Worm (Caenorhabditis elegans) whole organism, mixed stage, embryonic: ENCODE data around the gene F54H5.3.
A peak's percentile ranks its signal among the peaks of the same experiment; 100 is the strongest.

Experiments used
- M03D4.4 ChIP-seq: sonication (generic microtip); optimal IDR thresholded peaks from 2 replicates; lab custom pipeline; 2017; ENCODE audit warnings: mild to moderate bottlenecking, missing genetic modification characterization, missing compliant biosample characterization
- blmp-1 ChIP-seq: fragments of 150-350 bp; optimal IDR thresholded peaks from 2 replicates; lab custom pipeline; 2014; ENCODE audit warnings: missing biosample characterization, missing genetic modification characterization
- ceh-43 ChIP-seq: fragments of 200-800 bp; sonication (Bioruptor generic); optimal IDR thresholded peaks from 2 replicates; lab custom pipeline; 2018; ENCODE audit warnings: mild to moderate bottlenecking, missing genetic modification characterization, moderate library complexity, missing compliant biosample characterization
- ceh-83 ChIP-seq: fragments of 200-800 bp; sonication (Bioruptor generic); optimal IDR thresholded peaks from 2 replicates; lab custom pipeline; 2018; ENCODE audit warnings: mild to moderate bottlenecking, missing genetic modification characterization, missing compliant biosample characterization
- ces-1 ChIP-seq: fragments of 150-350 bp; optimal IDR thresholded peaks from 2 replicates; lab custom pipeline; 2014; ENCODE audit warnings: missing biosample characterization, missing genetic modification reagents, missing genetic modification characterization
- drap-1 ChIP-seq: fragments of 200-800 bp; sonication (Bioruptor generic); optimal IDR thresholded peaks from 3 replicates; lab custom pipeline; 2018; ENCODE audit warnings: mild to moderate bottlenecking, missing genetic modification characterization, missing compliant biosample characterization
- elt-1 ChIP-seq: sonication (generic microtip); optimal IDR thresholded peaks from 2 replicates; lab custom pipeline; 2017; ENCODE audit warnings: missing genetic modification characterization, mild to moderate bottlenecking, missing compliant biosample characterization, antibody characterized with exemption, moderate library complexity, borderline replicate concordance; ENCODE audit not compliant: insufficient read depth
- elt-3 ChIP-seq: fragments of 150-350 bp; optimal IDR thresholded peaks from 2 replicates; lab custom pipeline; 2014; ENCODE audit warnings: missing biosample characterization, missing genetic modification characterization
- flh-1 ChIP-seq: fragments of 200-800 bp; sonication (Bioruptor generic); optimal IDR thresholded peaks from 2 replicates; lab custom pipeline; 2018; ENCODE audit warnings: mild to moderate bottlenecking, missing genetic modification characterization, moderate library complexity, missing compliant biosample characterization
- ham-2 ChIP-seq: fragments of 200-800 bp; sonication (Bioruptor generic); optimal IDR thresholded peaks from 2 replicates; lab custom pipeline; 2018; ENCODE audit warnings: mild to moderate bottlenecking, missing genetic modification characterization, missing compliant biosample characterization
- hlh-1 ChIP-seq: fragments of 150-350 bp; optimal IDR thresholded peaks from 2 replicates; lab custom pipeline; 2014; ENCODE audit warnings: missing biosample characterization, missing genetic modification reagents, missing genetic modification characterization
- lin-32 ChIP-seq: fragments of 200-800 bp; sonication (Bioruptor generic); optimal IDR thresholded peaks from 2 replicates; lab custom pipeline; 2018; ENCODE audit warnings: mild to moderate bottlenecking, missing genetic modification characterization, missing compliant biosample characterization
- mab-5 ChIP-seq: fragments of 150-350 bp; optimal IDR thresholded peaks from 2 replicates; lab custom pipeline; 2014; ENCODE audit warnings: missing biosample characterization, missing genetic modification characterization
- mep-1 ChIP-seq: fragments of 150-350 bp; optimal IDR thresholded peaks from 2 replicates; lab custom pipeline; 2017; ENCODE audit warnings: missing biosample characterization, missing genetic modification reagents, missing genetic modification characterization, inconsistent platforms
- nhr-12 ChIP-seq: fragments of 150-350 bp; optimal IDR thresholded peaks from 2 replicates; lab custom pipeline; 2014; ENCODE audit warnings: missing biosample characterization, missing genetic modification characterization
- nhr-2 ChIP-seq: fragments of 150-350 bp; optimal IDR thresholded peaks from 2 replicates; lab custom pipeline; 2014; ENCODE audit warnings: missing biosample characterization, missing genetic modification characterization
- nhr-237 ChIP-seq: fragments of 150-350 bp; optimal IDR thresholded peaks from 2 replicates; lab custom pipeline; 2014; ENCODE audit warnings: missing biosample characterization, missing genetic modification characterization
- nhr-76 ChIP-seq: sonication (generic microtip); optimal IDR thresholded peaks from 2 replicates; lab custom pipeline; 2017; ENCODE audit warnings: missing biosample characterization, missing genetic modification characterization
- pha-4 ChIP-seq: fragments of 150-350 bp; optimal IDR thresholded peaks from 2 replicates; lab custom pipeline; 2018; ENCODE audit warnings: missing biosample characterization, missing genetic modification reagents, missing genetic modification characterization
- sem-2 ChIP-seq: fragments of 200-800 bp; sonication (Bioruptor generic); optimal IDR thresholded peaks from 2 replicates; lab custom pipeline; 2018; ENCODE audit warnings: mild to moderate bottlenecking, missing genetic modification characterization, missing compliant biosample characterization
- snpc-4 ChIP-seq: fragments of 150-350 bp; optimal IDR thresholded peaks from 2 replicates; lab custom pipeline; 2014; ENCODE audit warnings: missing biosample characterization, missing genetic modification characterization
- tbx-8 ChIP-seq: fragments of 200-800 bp; sonication (Bioruptor generic); optimal IDR thresholded peaks from 2 replicates; lab custom pipeline; 2018; ENCODE audit warnings: mild to moderate bottlenecking, missing genetic modification characterization, moderate library complexity, missing compliant biosample characterization
- unc-120 ChIP-seq: sonication (generic microtip); optimal IDR thresholded peaks from 2 replicates; lab custom pipeline; 2017; ENCODE audit warnings: missing genetic modification characterization, missing compliant biosample characterization; ENCODE audit not compliant: poor library complexity, severe bottlenecking
- unc-39 ChIP-seq: fragments of 150-350 bp; optimal IDR thresholded peaks from 2 replicates; lab custom pipeline; 2014; ENCODE audit warnings: missing biosample characterization, missing genetic modification characterization
- unc-62 ChIP-seq: fragments of 150-350 bp; optimal IDR thresholded peaks from 2 replicates; lab custom pipeline; 2014; ENCODE audit warnings: missing biosample characterization, missing genetic modification reagents, missing genetic modification characterization
- zip-8 ChIP-seq: fragments of 150-350 bp; optimal IDR thresholded peaks from 2 replicates; lab custom pipeline; 2014; ENCODE audit warnings: missing biosample characterization, missing genetic modification characterization
- ztf-11 ChIP-seq: fragments of 150-350 bp; optimal IDR thresholded peaks from 2 replicates; lab custom pipeline; 2014; ENCODE audit warnings: missing biosample characterization, missing genetic modification characterization

Gene F54H5.3

DNA sequence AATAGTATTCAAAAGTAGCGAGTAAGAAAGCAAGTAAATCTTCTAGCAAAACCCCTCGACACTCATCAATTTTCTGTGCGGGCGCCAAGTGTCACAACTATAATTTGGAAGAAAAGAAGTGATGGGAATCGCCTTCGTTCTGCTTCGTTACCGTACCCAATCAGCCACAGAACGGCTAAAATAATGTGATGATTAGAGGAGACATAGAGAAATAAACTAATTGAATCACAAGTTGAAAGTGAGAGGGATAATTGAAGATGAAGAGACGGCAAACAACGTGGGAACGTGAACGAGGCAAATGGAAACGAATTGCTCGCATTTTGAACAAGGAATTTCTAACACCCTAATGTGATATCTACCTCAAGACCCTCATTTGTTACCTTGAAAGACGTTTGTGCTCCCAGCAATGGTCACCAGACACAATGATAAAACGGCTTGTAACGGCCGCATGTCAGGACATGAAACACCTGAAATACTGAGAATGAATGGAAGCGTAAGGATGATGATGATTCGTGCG is 20.7 kb downstream of the F54H5.3 start, which contains the start of gene T19D12.6:
T19D12.6 (minus strand) TSS at position 467 of the 517 bp plus-strand sequence.
- peak; percentile 58 for TF ChIP-seq ces-1
- no peak for TF ChIP-seq nhr-2 (tag; lab: Kevin White, UChicago)

DNA sequence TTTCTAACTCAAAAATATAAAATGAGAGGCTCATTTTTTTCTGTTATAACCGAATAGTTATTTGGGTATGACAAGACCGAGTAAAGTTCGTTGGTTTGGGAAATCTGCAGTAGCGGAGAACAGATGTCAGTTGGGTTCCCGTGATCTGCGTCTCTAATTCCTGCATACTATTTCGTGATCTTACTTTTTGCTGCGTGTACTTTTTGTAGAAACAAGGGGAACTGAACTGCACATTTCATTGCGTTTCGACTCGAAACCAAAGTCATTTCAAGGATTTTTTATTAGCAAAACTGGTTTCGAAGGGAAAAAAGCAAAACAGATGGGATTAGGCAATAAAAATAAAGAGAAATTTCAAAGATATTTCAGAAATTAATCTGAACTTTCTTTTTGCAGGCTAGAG is 24.9 kb downstream of the F54H5.3 start:
- TF ChIP-seq M03D4.4 (tag; lab: Kevin White, UChicago): no peak
- TF ChIP-seq nhr-12: no peak
- no peak for TF ChIP-seq flh-1 (GFP tag; lab: Kevin White, UChicago)
- TF ChIP-seq zip-8 (tag; lab: Kevin White, UChicago): no peak
- TF ChIP-seq mab-5 (tag; lab: Kevin White, UChicago): no peak
- no peak for TF ChIP-seq ceh-43 (GFP tag; lab: Kevin White, UChicago)
- no peak for TF ChIP-seq nhr-237 (tag; lab: Kevin White, UChicago)
- TF ChIP-seq snpc-4 (tag; lab: Kevin White, UChicago): no peak
- no peak for TF ChIP-seq unc-62 (GFP tag; lab: Kevin White, UChicago)
- no peak for TF ChIP-seq elt-1 (tag; lab: Kevin White, UChicago)
- TF ChIP-seq lin-32: no peak
- no peak for TF ChIP-seq sem-2 (GFP tag; lab: Kevin White, UChicago)

DNA sequence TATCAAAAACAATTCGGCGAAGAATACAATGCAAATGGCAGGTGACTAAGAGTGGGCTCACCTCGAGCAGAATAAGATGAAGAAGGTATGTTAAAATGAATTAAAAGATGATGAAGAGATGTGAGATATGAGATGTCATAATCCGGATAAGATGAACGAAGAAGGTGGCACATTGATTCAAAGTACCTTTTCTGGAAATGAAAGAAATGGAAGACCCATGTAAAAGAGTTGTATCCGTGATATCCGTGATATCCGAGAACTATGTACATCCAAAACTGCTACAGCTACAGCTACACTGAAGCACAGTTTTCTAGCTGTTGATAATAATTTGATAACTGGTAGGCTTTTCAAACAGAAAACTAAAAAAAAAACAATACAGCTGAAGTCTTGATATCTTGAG is 27.0 kb downstream of the F54H5.3 start, which contains the start of gene oig-8:
oig-8 (minus strand) TSS at position 101 of the 400 bp plus-strand sequence.
- TF ChIP-seq sem-2 (GFP tag; lab: Kevin White, UChicago) (no peak), blmp-1 (tag; lab: Kevin White, UChicago) (no peak), ztf-11 (tag; lab: Kevin White, UChicago) (no peak)

DNA sequence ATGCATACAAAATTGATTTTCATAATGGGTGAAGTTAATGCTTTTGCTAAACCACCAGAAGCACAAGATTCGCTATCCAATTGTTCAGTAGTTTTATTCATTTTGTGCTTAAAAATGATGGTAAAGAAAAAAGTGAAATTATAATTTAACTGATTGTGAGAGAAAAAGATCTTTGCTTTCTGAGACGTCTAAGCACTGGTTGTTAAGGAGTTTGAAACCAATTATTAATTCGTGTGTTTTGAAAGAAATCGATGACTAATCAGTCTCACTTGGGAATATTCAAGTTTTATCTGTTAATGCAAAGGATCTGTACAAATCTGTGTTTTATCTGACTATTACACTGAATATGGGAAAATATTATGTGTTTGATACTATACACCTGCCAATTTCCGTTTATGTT is 29.7 kb downstream of the F54H5.3 start, which contains the start of gene sra-26:
sra-26 (minus strand) TSS at position 101 of the 400 bp plus-strand sequence.
- no peak for TF ChIP-seq unc-39 (tag; lab: Kevin White, UChicago)
- no peak for TF ChIP-seq mab-5 (tag; lab: Kevin White, UChicago)
- TF ChIP-seq flh-1 (GFP tag; lab: Kevin White, UChicago): no peak
- TF ChIP-seq tbx-8: no peak
- TF ChIP-seq nhr-2 (tag; lab: Kevin White, UChicago): no peak
- TF ChIP-seq ceh-43 (GFP tag; lab: Kevin White, UChicago): no peak
- TF ChIP-seq elt-3: no peak
- TF ChIP-seq ham-2 (GFP tag; lab: Kevin White, UChicago): no peak
- TF ChIP-seq ztf-11 (tag; lab: Kevin White, UChicago): no peak
- no peak for TF ChIP-seq snpc-4 (tag; lab: Kevin White, UChicago)
- no peak for TF ChIP-seq ces-1

DNA sequence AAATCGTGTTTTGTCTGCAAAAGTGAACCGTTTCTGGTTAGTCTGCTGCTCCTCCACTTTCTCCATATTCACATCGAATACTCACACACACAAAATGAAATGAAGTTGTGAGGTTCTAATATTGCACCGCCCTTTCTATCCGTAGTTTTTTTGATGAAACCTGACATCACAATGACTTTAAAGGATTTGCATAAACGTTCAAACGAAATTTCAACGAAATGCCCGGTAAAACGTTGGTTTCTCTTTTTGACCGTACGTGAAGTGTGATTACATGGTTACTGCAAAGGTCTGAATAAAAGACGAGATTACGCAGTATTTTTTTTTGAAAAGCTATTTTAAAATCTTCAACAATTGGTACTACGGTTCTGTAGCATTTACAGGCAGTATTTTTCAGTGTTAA is 32.3 kb downstream of the F54H5.3 start, which contains the start of gene T19D12.9:
T19D12.9 (minus strand) TSS at position 101 of the 400 bp plus-strand sequence.
- no peak for TF ChIP-seq hlh-1 (tag; lab: Kevin White, UChicago)
- no peak for TF ChIP-seq lin-32
- TF ChIP-seq ces-1: no peak
- no peak for TF ChIP-seq ceh-43 (GFP tag; lab: Kevin White, UChicago)
- no peak for TF ChIP-seq nhr-76 (tag; lab: Kevin White, UChicago)
- TF ChIP-seq ham-2 (GFP tag; lab: Kevin White, UChicago): no peak
- no peak for TF ChIP-seq tbx-8
- TF ChIP-seq mep-1 (tag; lab: Kevin White, UChicago): no peak
- no peak for TF ChIP-seq ceh-83

DNA sequence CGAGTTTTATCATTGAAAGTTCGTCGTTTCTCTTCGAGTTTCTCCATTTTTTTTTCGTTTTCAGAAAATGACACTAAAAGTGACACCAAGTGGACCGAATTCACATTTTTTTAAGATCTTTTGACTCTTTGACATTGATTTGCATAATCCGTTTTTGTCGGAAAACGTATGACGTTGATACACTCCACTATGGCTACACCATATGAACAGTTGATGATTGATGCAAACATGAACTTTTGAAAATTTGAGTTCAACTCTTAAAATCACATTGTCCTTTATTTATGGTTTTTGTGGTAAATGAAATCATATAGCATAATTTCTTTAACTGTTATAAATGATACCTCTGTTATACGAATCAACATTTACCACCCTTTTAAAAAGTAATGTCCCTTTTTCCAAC is 36.8 kb downstream of the F54H5.3 start, which contains the start of gene T19D12.10:
T19D12.10 (minus strand) TSS at position 101 of the 400 bp plus-strand sequence.
- no peak for TF ChIP-seq lin-32
- no peak for TF ChIP-seq elt-3
- no peak for TF ChIP-seq M03D4.4 (tag; lab: Kevin White, UChicago)
- TF ChIP-seq sem-2 (GFP tag; lab: Kevin White, UChicago): no peak
- no peak for TF ChIP-seq snpc-4 (tag; lab: Kevin White, UChicago)
- no peak for TF ChIP-seq tbx-8
- no peak for TF ChIP-seq zip-8 (tag; lab: Kevin White, UChicago)
- no peak for TF ChIP-seq ces-1
- TF ChIP-seq unc-120 (tag; lab: Kevin White, UChicago): no peak
- TF ChIP-seq drap-1 (GFP tag; lab: Kevin White, UChicago): no peak
- no peak for TF ChIP-seq ceh-83
- TF ChIP-seq nhr-12: no peak
- TF ChIP-seq ham-2 (GFP tag; lab: Kevin White, UChicago): no peak
- no peak for TF ChIP-seq nhr-76 (tag; lab: Kevin White, UChicago)
- no peak for TF ChIP-seq pha-4 (tag; lab: Kevin White, UChicago)
